Fruit fly (Drosophila melanogaster) S2 (cell line): Measurements from ENCODE around the gene CG13850.

Experiments used
- CG8478 ChIP-seq: fragments of >200 bp; optimal IDR thresholded peaks from 2 replicates; lab custom pipeline; 2018
- CTCF ChIP-seq, 2 experiments: fragments of >200 bp; optimal IDR thresholded peaks; 2 replicates each; lab custom pipeline; 2018

dm6 chr3R:22358810-22359209 lies 51.9 kb downstream of the CG13850 start:
- TF ChIP-seq CG8478 (lab: Kevin White, UChicago) (no peak), CTCF (optimal IDR thresholded peaks at IDR 0.05; lab: Kevin White, UChicago) (no peak)
